Worm (Caenorhabditis elegans) whole organism, young adult: ENCODE results near the gene T16G1.6.

Experiments
- hlh-26 ChIP-seq: fragments of 200-800 bp; sonication (Bioruptor generic); conservative IDR thresholded peaks from 2 replicates; pipeline ENCODE4 v1.3.6; 2022; ENCODE audit warnings: missing genetic modification reagents, missing genetic modification characterization, missing compliant biosample characterization
- lin-35 ChIP-seq, 3 experiments: fragments of 150-350 bp in 2 of 3; sonication (generic microtip) in 1 of 3; optimal IDR thresholded peaks; 2 replicates each; lab custom pipeline; 2014 to 2018; ENCODE audit warnings: missing biosample characterization in 3 of 3, missing genetic modification characterization in 3 of 3, missing genetic modification reagents in 3 of 3
- nhr-179 ChIP-seq: sonication (generic microtip); optimal IDR thresholded peaks from 2 replicates; lab custom pipeline; 2016; ENCODE audit warnings: mild to moderate bottlenecking, missing genetic modification characterization, missing compliant biosample characterization
- sea-2 ChIP-seq: fragments of 200-800 bp; sonication (Bioruptor generic); IDR thresholded peaks from 2 replicates; pipeline ENCODE4 v1.3.6; 2022; ENCODE audit warnings: missing genetic modification characterization, missing compliant biosample characterization
- snpc-1.1 ChIP-seq: sonication (generic microtip); optimal IDR thresholded peaks from 2 replicates; lab custom pipeline; 2017; ENCODE audit warnings: missing genetic modification characterization, mild to moderate bottlenecking, missing compliant biosample characterization, antibody characterized with exemption, moderate library complexity, missing genotype, missing genetic modification reagents; ENCODE audit not compliant: insufficient read depth
- snpc-4 ChIP-seq, 5 experiments: fragments of 150-350 bp in 1 of 5; sonication (generic microtip) in 4 of 5; optimal IDR thresholded peaks; 2 replicates each; lab custom pipeline; 2014 to 2018; ENCODE audit warnings: missing genetic modification characterization in 5 of 5, missing biosample characterization in 3 of 5, antibody characterized with exemption in 2 of 5, mild to moderate bottlenecking in 2 of 5, missing compliant biosample characterization in 2 of 5, missing genotype in 2 of 5, moderate library complexity in 2 of 5, missing genetic modification reagents in 1 of 5
- unc-62 ChIP-seq: fragments of 150-350 bp; optimal IDR thresholded peaks from 2 replicates; lab custom pipeline; 2014; ENCODE audit warnings: missing biosample characterization, missing genetic modification reagents, missing genetic modification characterization
- ztf-25 ChIP-seq: fragments of 200-800 bp; sonication (Bioruptor generic); IDR thresholded peaks from 2 replicates; pipeline ENCODE4 v1.3.6; 2022; ENCODE audit warnings: missing genetic modification reagents, missing genetic modification characterization, missing compliant biosample characterization

ce11 chrV:12901301-12901700 is 35.7 kb downstream of the T16G1.6 start:
- TF ChIP-seq unc-62 (GFP tag; lab: Kevin White, UChicago) = no peak
- no peak for TF ChIP-seq snpc-1.1 (tag; lab: Kevin White, UChicago)
- TF ChIP-seq snpc-4 (GFP tag; optimal IDR thresholded peaks at IDR 0.05; lab: Kevin White, UChicago) = no peak
- no peak for TF ChIP-seq snpc-4 (tag; optimal IDR thresholded peaks at IDR 0.05; lab: Kevin White, UChicago)
- no peak for TF ChIP-seq ztf-25 (GFP tag; lab: Robert Waterston, UW)
- TF ChIP-seq sea-2 (GFP tag; lab: Robert Waterston, UW) = no peak
- TF ChIP-seq nhr-179 (tag; lab: Kevin White, UChicago) = no peak
- TF ChIP-seq lin-35 (GFP tag; optimal IDR thresholded peaks at IDR 0.05; lab: Kevin White, UChicago) = no peak
- TF ChIP-seq hlh-26 (GFP tag; lab: Robert Waterston, UW) = no peak
